Worm (Caenorhabditis elegans) whole organism, young adult: ENCODE measurements around the gene ZK688.4.

Source experiments
- B0035.1 ChIP-seq: sonication (generic microtip); optimal IDR thresholded peaks from 2 replicates; lab custom pipeline; 2016; ENCODE audit warnings: missing genetic modification characterization, mild to moderate bottlenecking, missing compliant biosample characterization, missing genotype, missing genetic modification reagents
- D2030.7 ChIP-seq: fragments of 200-800 bp; sonication (Bioruptor generic); IDR thresholded peaks from 2 replicates; pipeline ENCODE4 v1.3.6; 2022; ENCODE audit warnings: missing genetic modification reagents, missing genetic modification characterization, missing compliant biosample characterization
- F22D6.2 ChIP-seq: sonication (generic microtip); optimal IDR thresholded peaks from 2 replicates; lab custom pipeline; 2016; ENCODE audit warnings: mild to moderate bottlenecking, missing genetic modification characterization, missing compliant biosample characterization
- F33H1.4 ChIP-seq: fragments of 200-800 bp; sonication (Bioruptor generic); IDR thresholded peaks from 2 replicates; pipeline ENCODE4 v1.3.6; 2022; ENCODE audit warnings: missing genetic modification reagents, missing genetic modification characterization, missing compliant biosample characterization
- F37B4.10 ChIP-seq: fragments of 200-800 bp; sonication (Bioruptor generic); IDR thresholded peaks from 2 replicates; pipeline ENCODE4 v1.3.6; 2022; ENCODE audit warnings: missing genetic modification characterization, missing compliant biosample characterization
- F49E8.2 ChIP-seq: sonication (generic microtip); optimal IDR thresholded peaks from 3 replicates; lab custom pipeline; 2017; ENCODE audit warnings: missing genetic modification characterization, mild to moderate bottlenecking, missing compliant biosample characterization, antibody characterized with exemption, moderate library complexity; ENCODE audit not compliant: insufficient read depth
- Y53F4B.3 ChIP-seq: fragments of 200-800 bp; sonication (Bioruptor generic); IDR thresholded peaks from 2 replicates; pipeline ENCODE4 v1.3.6; 2022; ENCODE audit warnings: missing genetic modification reagents, missing genetic modification characterization, missing compliant biosample characterization
- ama-1 ChIP-seq, 3 experiments: fragments of 150-350 bp in 1 of 3; sonication (generic microtip) in 2 of 3; optimal IDR thresholded peaks; 2 replicates each; lab custom pipeline; 2014 to 2018; ENCODE audit warnings: missing biosample characterization in 2 of 3, missing genetic modification characterization in 2 of 3, missing genetic modification reagents in 2 of 3
- athp-1 ChIP-seq: sonication (generic microtip); optimal IDR thresholded peaks from 2 replicates; lab custom pipeline; 2017; ENCODE audit warnings: mild to moderate bottlenecking, missing genetic modification characterization, missing compliant biosample characterization
- bed-1 ChIP-seq: fragments of 200-800 bp; sonication (Bioruptor generic); IDR thresholded peaks from 2 replicates; pipeline ENCODE4 v1.3.6; 2022; ENCODE audit warnings: missing genetic modification reagents, missing genetic modification characterization, missing compliant biosample characterization
- bed-2 ChIP-seq: fragments of 200-800 bp; sonication (Bioruptor generic); IDR thresholded peaks from 2 replicates; pipeline ENCODE4 v1.3.6; 2022; ENCODE audit warnings: missing genetic modification reagents, missing genetic modification characterization, missing compliant biosample characterization
- cebp-2 ChIP-seq: fragments of 200-800 bp; sonication (Bioruptor generic); IDR thresholded peaks from 2 replicates; pipeline ENCODE4 v1.3.6; 2022; ENCODE audit warnings: missing genetic modification characterization, missing compliant biosample characterization
- ceh-100 ChIP-seq: fragments of 200-800 bp; sonication (Bioruptor generic); IDR thresholded peaks from 2 replicates; pipeline ENCODE4 v1.3.6; 2022; ENCODE audit warnings: missing genetic modification reagents, missing genetic modification characterization, missing compliant biosample characterization
- ceh-79 ChIP-seq: sonication (generic microtip); optimal IDR thresholded peaks from 2 replicates; lab custom pipeline; 2017; ENCODE audit warnings: mild to moderate bottlenecking, missing genetic modification characterization, missing compliant biosample characterization
- chd-7 ChIP-seq: sonication (generic microtip); optimal IDR thresholded peaks from 2 replicates; lab custom pipeline; 2016; ENCODE audit warnings: mild to moderate bottlenecking, missing genetic modification characterization, moderate library complexity, missing compliant biosample characterization
- dox-1 ChIP-seq: fragments of 200-800 bp; sonication (Bioruptor generic); IDR thresholded peaks from 2 replicates; pipeline ENCODE4 v1.3.6; 2022; ENCODE audit warnings: missing genetic modification reagents, missing genetic modification characterization, missing compliant biosample characterization
- dpl-1 ChIP-seq: fragments of 150-350 bp; optimal IDR thresholded peaks from 2 replicates; lab custom pipeline; 2014; ENCODE audit warnings: missing biosample characterization, missing genetic modification reagents, missing genetic modification characterization
- egl-44 ChIP-seq: fragments of 200-800 bp; sonication (Bioruptor generic); IDR thresholded peaks from 2 replicates; pipeline ENCODE4 v1.3.6; 2022; ENCODE audit warnings: missing genetic modification reagents, missing genetic modification characterization, missing compliant biosample characterization
- ekl-4 ChIP-seq: fragments of 200-800 bp; sonication (Bioruptor generic); IDR thresholded peaks from 2 replicates; pipeline ENCODE4 v1.3.6; 2022; ENCODE audit warnings: missing genetic modification reagents, missing genetic modification characterization, missing compliant biosample characterization
- ets-4 ChIP-seq: fragments of 200-800 bp; sonication (Bioruptor generic); optimal IDR thresholded peaks from 2 replicates; lab custom pipeline; 2018; ENCODE audit warnings: mild to moderate bottlenecking, missing genetic modification characterization, missing compliant biosample characterization
- gei-17 ChIP-seq: fragments of 200-800 bp; sonication (Bioruptor generic); optimal IDR thresholded peaks from 2 replicates; lab custom pipeline; 2018; ENCODE audit warnings: mild to moderate bottlenecking, missing genetic modification characterization, missing compliant biosample characterization
- hlh-26 ChIP-seq: fragments of 200-800 bp; sonication (Bioruptor generic); conservative IDR thresholded peaks from 2 replicates; pipeline ENCODE4 v1.3.6; 2022; ENCODE audit warnings: missing genetic modification reagents, missing genetic modification characterization, missing compliant biosample characterization
- hmg-1.2 ChIP-seq: fragments of 200-800 bp; sonication (Bioruptor generic); IDR thresholded peaks from 2 replicates; pipeline ENCODE4 v1.3.6; 2022; ENCODE audit warnings: missing genetic modification reagents, missing genetic modification characterization, missing compliant biosample characterization
- hsf-1 ChIP-seq: fragments of 200-800 bp; sonication (Bioruptor generic); IDR thresholded peaks from 2 replicates; pipeline ENCODE4 v1.3.6; 2022; ENCODE audit warnings: missing genetic modification reagents, missing genetic modification characterization, missing compliant biosample characterization
- lag-1 ChIP-seq: fragments of 200-800 bp; sonication (Bioruptor generic); IDR thresholded peaks from 2 replicates; pipeline ENCODE4 v1.3.6; 2022; ENCODE audit warnings: missing genetic modification reagents, missing genetic modification characterization, missing compliant biosample characterization
- lin-26 ChIP-seq: fragments of 200-800 bp; sonication (Bioruptor generic); IDR thresholded peaks from 2 replicates; pipeline ENCODE4 v1.3.6; 2022; ENCODE audit warnings: missing genetic modification reagents, missing genetic modification characterization, missing compliant biosample characterization
- lsl-1 ChIP-seq: fragments of 200-800 bp; sonication (Bioruptor generic); optimal IDR thresholded peaks from 2 replicates; lab custom pipeline; 2018; ENCODE audit warnings: mild to moderate bottlenecking, missing genetic modification characterization, moderate library complexity, missing compliant biosample characterization
- lsy-27 ChIP-seq: sonication (generic microtip); optimal IDR thresholded peaks from 2 replicates; lab custom pipeline; 2017; ENCODE audit warnings: missing genetic modification characterization, mild to moderate bottlenecking, missing compliant biosample characterization, antibody characterized with exemption, missing genotype, borderline replicate concordance; ENCODE audit not compliant: insufficient read depth
- madf-10 ChIP-seq: sonication (generic microtip); optimal IDR thresholded peaks from 2 replicates; lab custom pipeline; 2016; ENCODE audit warnings: mild to moderate bottlenecking, missing genetic modification characterization, missing compliant biosample characterization
- madf-3 ChIP-seq: fragments of 200-800 bp; sonication (Bioruptor generic); IDR thresholded peaks from 2 replicates; pipeline ENCODE4 v1.3.6; 2022; ENCODE audit warnings: missing genetic modification reagents, missing genetic modification characterization, missing compliant biosample characterization
- madf-8 ChIP-seq: fragments of 200-800 bp; sonication (Bioruptor generic); conservative IDR thresholded peaks from 2 replicates; pipeline ENCODE4 v1.3.6; 2022; ENCODE audit warnings: missing genetic modification reagents, missing genetic modification characterization, missing compliant biosample characterization
- mcd-1 ChIP-seq: fragments of 200-800 bp; sonication (Bioruptor generic); IDR thresholded peaks from 2 replicates; pipeline ENCODE4 v1.3.6; 2022; ENCODE audit warnings: missing genetic modification reagents, missing genetic modification characterization, missing compliant biosample characterization
- mel-28 ChIP-seq: sonication (generic microtip); optimal IDR thresholded peaks from 2 replicates; lab custom pipeline; 2016; ENCODE audit warnings: borderline replicate concordance, mild to moderate bottlenecking, missing genetic modification characterization, missing compliant biosample characterization
- nfyb-1 ChIP-seq: fragments of 200-800 bp; sonication (Bioruptor generic); IDR thresholded peaks from 2 replicates; pipeline ENCODE4 v1.3.6; 2022; ENCODE audit warnings: missing genetic modification reagents, missing genetic modification characterization, missing compliant biosample characterization
- nhr-120 ChIP-seq: fragments of 200-800 bp; sonication (Bioruptor generic); IDR thresholded peaks from 2 replicates; pipeline ENCODE4 v1.3.6; 2022; ENCODE audit warnings: missing genetic modification characterization, missing compliant biosample characterization
- nhr-27 ChIP-seq: fragments of 200-800 bp; sonication (Bioruptor generic); optimal IDR thresholded peaks from 2 replicates; lab custom pipeline; 2018; ENCODE audit warnings: mild to moderate bottlenecking, missing genetic modification characterization, moderate library complexity, missing compliant biosample characterization
- pbrm-1 ChIP-seq: fragments of 200-800 bp; sonication (Bioruptor generic); IDR thresholded peaks from 2 replicates; pipeline ENCODE4 v1.3.6; 2022; ENCODE audit warnings: missing genetic modification reagents, missing genetic modification characterization, missing compliant biosample characterization
- rec-8 ChIP-seq, 2 experiments: sonication (generic microtip); optimal IDR thresholded peaks; 2 replicates each; lab custom pipeline; 2016; ENCODE audit warnings: mild to moderate bottlenecking in 2 of 2, missing genetic modification characterization in 2 of 2, missing genetic modification reagents in 2 of 2, missing genotype in 2 of 2, missing biosample characterization in 1 of 2, missing compliant biosample characterization in 1 of 2, moderate library complexity in 1 of 2
- rpc-1 ChIP-seq, 2 experiments: fragments of 150-350 bp in 1 of 2; sonication (generic microtip) in 1 of 2; optimal IDR thresholded peaks; 2 replicates each; lab custom pipeline; 2014 to 2018; ENCODE audit warnings: missing biosample characterization in 1 of 2, missing genetic modification characterization in 1 of 2, missing genetic modification reagents in 1 of 2, missing genotype in 1 of 2
- tbp1 ChIP-seq: fragments of 200-800 bp; sonication (Bioruptor generic); optimal IDR thresholded peaks from 2 replicates; lab custom pipeline; 2018; ENCODE audit warnings: mild to moderate bottlenecking, missing genetic modification characterization, missing compliant biosample characterization
- xnd-1 ChIP-seq: sonication (generic microtip); optimal IDR thresholded peaks from 2 replicates; lab custom pipeline; 2016; ENCODE audit warnings: missing genotype, missing genetic modification reagents, missing genetic modification characterization, missing compliant biosample characterization
- ztf-18 ChIP-seq: sonication (generic microtip); optimal IDR thresholded peaks from 2 replicates; lab custom pipeline; 2016; ENCODE audit warnings: missing genotype, mild to moderate bottlenecking, missing genetic modification characterization, missing compliant biosample characterization
- ztf-25 ChIP-seq: fragments of 200-800 bp; sonication (Bioruptor generic); IDR thresholded peaks from 2 replicates; pipeline ENCODE4 v1.3.6; 2022; ENCODE audit warnings: missing genetic modification reagents, missing genetic modification characterization, missing compliant biosample characterization
- ztf-28 ChIP-seq: fragments of 200-800 bp; sonication (Bioruptor generic); IDR thresholded peaks from 2 replicates; pipeline ENCODE4 v1.3.6; 2022; ENCODE audit warnings: missing genetic modification reagents, missing genetic modification characterization, missing compliant biosample characterization
- ztf-6 ChIP-seq: fragments of 200-800 bp; sonication (Bioruptor generic); IDR thresholded peaks from 2 replicates; pipeline ENCODE4 v1.3.6; 2022; ENCODE audit warnings: missing genetic modification reagents, missing genetic modification characterization, missing compliant biosample characterization

Gene ZK688.4

DNA sequence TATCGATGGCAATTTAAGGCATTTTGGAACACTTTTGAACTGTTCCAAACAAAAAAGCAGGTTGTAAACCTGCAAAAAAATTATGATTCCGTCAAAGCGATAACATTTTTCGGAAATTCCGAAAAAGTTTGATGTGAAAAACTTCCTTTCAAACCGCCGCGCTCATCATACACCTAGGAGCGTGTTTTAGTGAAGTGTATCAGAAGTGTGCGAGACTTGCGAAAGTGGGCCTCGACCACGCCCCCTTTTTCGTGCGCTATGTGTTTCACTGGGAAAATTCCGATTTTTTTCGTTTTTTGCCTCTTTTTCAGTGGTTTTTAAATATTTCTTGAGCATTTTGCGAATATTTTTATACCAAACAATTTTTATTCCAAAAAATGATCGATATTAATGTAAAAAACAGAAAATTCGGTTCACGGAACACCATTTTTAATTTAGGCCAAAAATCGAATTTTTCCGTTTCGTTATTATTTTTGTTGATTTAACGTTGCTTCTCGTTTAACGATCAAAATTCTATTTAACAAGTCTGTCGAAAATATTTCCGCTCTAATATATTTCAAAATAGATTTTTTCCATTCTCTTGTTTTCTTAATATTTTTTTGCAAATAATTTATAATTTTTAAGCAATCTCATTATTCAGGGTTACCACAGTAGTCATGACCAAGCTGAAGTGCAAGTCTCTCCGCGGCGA is 40.2 kb upstream of the ZK688.4 start, which contains the start of gene rpl-35 (continued):
- TF ChIP-seq athp-1 (tag; lab: Kevin White, UChicago) (peak; percentile 100), nfyb-1 (GFP tag; lab: Robert Waterston, UW) (peak; percentile 99), ztf-25 (GFP tag; lab: Robert Waterston, UW) (peak; percentile 97), ztf-28 (peak; percentile 99), bed-1 (GFP tag; lab: Robert Waterston, UW) (peak; percentile 91; the same call in 1 of the 2 replicates), chd-7 (peak; percentile 99), mel-28 (tag; lab: Kevin White, UChicago) (peak; percentile 86)

DNA sequence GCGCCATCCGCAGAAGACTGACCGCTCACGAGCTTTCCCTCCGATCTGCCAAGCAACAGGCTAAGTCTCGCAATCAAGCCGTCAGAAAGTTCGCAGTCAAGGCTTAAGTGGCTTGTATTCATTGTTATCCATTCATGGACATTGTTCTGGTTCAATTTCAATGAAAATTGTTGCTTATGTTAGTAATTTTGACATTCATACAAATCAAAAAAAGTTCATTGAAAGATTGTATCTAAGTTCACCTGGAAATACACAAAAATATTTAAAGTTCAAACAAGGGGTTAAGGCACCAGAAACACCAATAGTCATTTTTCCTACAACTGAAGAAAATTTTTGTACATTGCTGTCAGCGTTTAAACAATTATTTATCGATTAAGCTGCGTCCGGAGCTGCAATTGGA is 39.4 kb upstream of the ZK688.4 start:
- TF ChIP-seq F22D6.2 (tag; lab: Kevin White, UChicago) (no peak), ets-4 (no peak), D2030.7 (GFP tag; lab: Robert Waterston, UW) (no peak; the same call in 1 of the 2 replicates), ztf-18 (tag; lab: Kevin White, UChicago) (peak; percentile 45), madf-10 (tag; lab: Kevin White, UChicago) (no peak), ceh-100 (GFP tag; lab: Robert Waterston, UW) (peak; percentile 57), chd-7 (no peak), dpl-1 (no peak), tbp1 (GFP tag; lab: Kevin White, UChicago) (no peak), B0035.1 (tag; lab: Kevin White, UChicago) (no peak), madf-3 (GFP tag; lab: Robert Waterston, UW) (peak; percentile 74), mcd-1 (no peak), rec-8 (tag; optimal IDR thresholded peaks at IDR 0.05; lab: Kevin White, UChicago) (no peak), lag-1 (GFP tag; lab: Robert Waterston, UW) (no peak), ekl-4 (GFP tag; lab: Robert Waterston, UW) (peak; percentile 78), rpc-1 (optimal IDR thresholded peaks at IDR 0.05; lab: Kevin White, UChicago) (no peak), rpc-1 (tag; optimal IDR thresholded peaks at IDR 0.05; lab: Kevin White, UChicago) (no peak), cebp-2 (GFP tag; lab: Robert Waterston, UW) (no peak), F37B4.10 (GFP tag; lab: Robert Waterston, UW) (no peak), ceh-79 (no peak), lsy-27 (tag; lab: Kevin White, UChicago) (no peak), bed-2 (no peak), pbrm-1 (GFP tag; lab: Robert Waterston, UW) (peak; percentile 66; the same call in 1 of the 2 replicates), ama-1 (optimal IDR thresholded peaks at IDR 0.05; lab: Kevin White, UChicago) (no peak), ama-1 (GFP tag; optimal IDR thresholded peaks at IDR 0.05; lab: Kevin White, UChicago) (peak in 1 of 2 experiments; percentile 88), egl-44 (no peak), hlh-26 (GFP tag; lab: Robert Waterston, UW) (no peak), hsf-1 (peak; percentile 73), dox-1 (GFP tag; lab: Robert Waterston, UW) (peak; percentile 48; the same call in 1 of the 2 replicates), gei-17 (GFP tag; lab: Kevin White, UChicago) (no peak), lsl-1 (GFP tag; lab: Kevin White, UChicago) (peak; percentile 49), lin-26 (peak; percentile 77), xnd-1 (tag; lab: Kevin White, UChicago) (no peak), Y53F4B.3 (GFP tag; lab: Robert Waterston, UW) (no peak), F49E8.2 (tag; lab: Kevin White, UChicago) (peak; percentile 82), F33H1.4 (GFP tag; lab: Robert Waterston, UW) (0 out of 2 replicates have a peak, but pooled peaks have one; percentile 24), nfyb-1 (GFP tag; lab: Robert Waterston, UW) (no peak; the same call in 1 of the 2 replicates), nhr-27 (tag; lab: Kevin White, UChicago) (no peak), nhr-120 (GFP tag; lab: Robert Waterston, UW) (no peak), ztf-6 (no peak), hmg-1.2 (peak; percentile 20; the same call in 1 of the 2 replicates), madf-8 (peak; percentile 11; the same call in 1 of the 2 replicates)
